Fruit fly (Drosophila melanogaster) whole organism, embryonic: ENCODE results near the gene Trs23.

Experiments
- CG10654 ChIP-seq: fragments of 200-800 bp; sonication (Bioruptor generic); optimal IDR thresholded peaks from 2 replicates; lab custom pipeline; 2016; ENCODE audit warnings: missing biosample characterization, missing genetic modification characterization
- D ChIP-seq, 2 experiments: fragments of 200-800 bp in 1 of 2; fragments of >200 bp in 1 of 2; sonication (Bioruptor generic) in 1 of 2; optimal IDR thresholded peaks; 2 replicates in 1 of 2; 3 replicates in 1 of 2; lab custom pipeline; 2017; ENCODE audit warnings: mild to moderate bottlenecking in 1 of 2, missing biosample characterization in 1 of 2, missing genetic modification characterization in 1 of 2, missing genetic modification reagents in 1 of 2
- Dll ChIP-seq: fragments of 200-800 bp; sonication (Bioruptor generic); IDR thresholded peaks from 4 replicates; pipeline ENCODE4 v1.3.6; 2022; ENCODE audit warnings: missing biosample characterization, missing genetic modification characterization; ENCODE audit not compliant: partially characterized antibody
- amos ChIP-seq: fragments of 200-800 bp; sonication (Bioruptor generic); IDR thresholded peaks from 2 replicates; pipeline ENCODE4 v1.3.6; 2022; ENCODE audit warnings: missing biosample characterization, missing genetic modification characterization; ENCODE audit not compliant: partially characterized antibody
- zen ChIP-seq: fragments of 200-800 bp; sonication (Bioruptor generic); optimal IDR thresholded peaks from 3 replicates; lab custom pipeline; 2018; ENCODE audit warnings: missing biosample characterization, mild to moderate bottlenecking, missing genetic modification characterization, moderate library complexity

- no peak for TF ChIP-seq Dll (GFP tag; lab: Robert Waterston, UW)
- no peak for TF ChIP-seq zen (tag; lab: Kevin White, UChicago)
- TF ChIP-seq D (optimal IDR thresholded peaks at IDR 0.05; lab: Kevin White, UChicago): no peak
- TF ChIP-seq D (GFP tag; optimal IDR thresholded peaks at IDR 0.05; lab: Kevin White, UChicago): no peak
- no peak for TF ChIP-seq CG10654 (GFP tag; lab: Kevin White, UChicago)
- TF ChIP-seq amos: no peak
These were observed 4.4 kb downstream of the Trs23 start for dm6 chr2L:8690382-8690781.
